Worm (Caenorhabditis elegans): Measurements from ENCODE around the gene sulp-4.

Gene sulp-4

ce11 chrV:11921229-11921628 is 46.1 kb downstream of the sulp-4 start:
- TF ChIP-seq blmp-1 (tag; optimal IDR thresholded peaks at IDR 0.05), result peak; percentile 15
- TF ChIP-seq ceh-82 (tag; optimal IDR thresholded peaks at IDR 0.05), result peak in 1 of 3 experiments; percentile 2
- peak in 1 of 2 experiments; percentile 60 for TF ChIP-seq mdl-1 (tag; optimal IDR thresholded peaks at IDR 0.05)
- no peak for TF ChIP-seq ztf-4 (tag; optimal IDR thresholded peaks at IDR 0.05)
- peak; percentile 16 to 52 for TF ChIP-seq lin-35 (GFP tag; optimal IDR thresholded peaks at IDR 0.05)
- TF ChIP-seq ceh-8 (GFP tag; optimal IDR thresholded peaks at IDR 0.05), result no peak
- peak; percentile 6 for TF ChIP-seq tbx-2 (tag; optimal IDR thresholded peaks at IDR 0.05)
- TF ChIP-seq nhr-71 (tag; optimal IDR thresholded peaks at IDR 0.05), result peak; percentile 2
- no peak for TF ChIP-seq ces-1 (GFP tag; optimal IDR thresholded peaks at IDR 0.05)
- TF ChIP-seq lsy-2 (tag; optimal IDR thresholded peaks at IDR 0.05), result peak in 1 of 2 experiments; percentile 23
- peak; percentile 33; the same call in 1 of the 2 replicates for TF ChIP-seq nhr-19 (GFP tag; conservative IDR thresholded peaks at IDR 0.05)
- peak; percentile 68 for TF ChIP-seq lin-14 (GFP tag; optimal IDR thresholded peaks at IDR 0.05)
- TF ChIP-seq C16A3.4 (tag; optimal IDR thresholded peaks at IDR 0.05), result peak; percentile 3
- TF ChIP-seq snu-23 (GFP tag; optimal IDR thresholded peaks at IDR 0.05), result peak; percentile 43
- peak in 1 of 3 experiments; percentile 1 for TF ChIP-seq dpl-1 (GFP tag; optimal IDR thresholded peaks at IDR 0.05)
- peak; percentile 13 for TF ChIP-seq nhr-85 (tag)
- TF ChIP-seq nhr-20 (tag; optimal IDR thresholded peaks at IDR 0.05), result peak; percentile 40
- no peak for TF ChIP-seq Y116A8C.19 (tag; optimal IDR thresholded peaks at IDR 0.05; ENCODE audit: borderline replicate concordance)
- peak in 1 of 6 experiments; percentile 37 for TF ChIP-seq elt-3 (tag; optimal IDR thresholded peaks at IDR 0.05)
- peak; percentile 2 for TF ChIP-seq unc-130 (tag; optimal IDR thresholded peaks at IDR 0.05)

DNA sequence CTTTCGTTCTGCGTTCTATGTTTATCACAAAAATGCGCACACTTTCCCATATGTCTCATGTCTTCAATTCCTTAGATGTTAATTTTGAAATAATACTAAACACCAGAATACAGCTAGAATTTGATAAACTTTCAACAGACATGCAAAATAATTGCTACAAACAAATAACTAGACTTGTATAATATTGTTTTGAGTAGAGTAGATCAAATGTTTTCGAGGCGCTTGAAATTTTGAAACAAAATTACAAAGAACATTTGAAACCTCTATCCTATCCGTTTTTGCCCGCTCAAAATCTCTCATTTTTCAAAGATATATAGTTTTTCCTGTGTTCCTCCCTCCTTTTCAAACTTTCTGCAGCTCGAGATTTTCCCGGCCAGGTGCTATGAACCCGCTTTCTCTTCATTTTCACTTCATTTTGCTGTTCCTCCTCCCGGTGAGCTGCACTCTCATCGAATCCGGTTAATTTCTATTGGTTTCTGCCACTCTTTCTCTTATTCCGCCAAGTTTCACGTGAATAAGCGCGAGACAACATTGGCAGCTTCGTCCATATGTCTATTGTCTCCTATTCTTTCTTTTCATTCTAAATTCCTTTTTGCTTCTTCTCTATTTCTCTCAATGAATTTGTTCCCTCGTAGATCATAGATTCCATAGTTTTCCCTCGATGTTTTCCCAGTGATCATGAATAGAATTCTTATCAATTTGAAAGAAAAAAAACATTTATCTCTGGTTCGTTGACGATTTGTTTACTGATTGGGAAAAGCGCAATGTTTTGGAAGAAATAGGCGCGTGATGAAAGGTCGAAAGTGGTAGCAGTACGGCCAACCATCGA is 46.7 kb downstream of the sulp-4 start:
- TF ChIP-seq aly-2 (tag; optimal IDR thresholded peaks at IDR 0.05) (no peak), ceh-63 (GFP tag; optimal IDR thresholded peaks at IDR 0.05) (no peak), lin-35 (GFP tag; optimal IDR thresholded peaks at IDR 0.05) (peak in 1 of 2 experiments; percentile 40), tlp-1 (tag; optimal IDR thresholded peaks at IDR 0.05) (no peak), unc-98 (GFP tag; IDR thresholded peaks at IDR 0.05) (no peak), nhr-90 (tag; optimal IDR thresholded peaks at IDR 0.05; ENCODE audit: poor library complexity) (no peak), fkh-10 (GFP tag; optimal IDR thresholded peaks at IDR 0.05) (no peak), nhr-85 (tag) (peak; percentile 34), nhr-12 (tag; optimal IDR thresholded peaks at IDR 0.05) (no peak), nhr-71 (tag; optimal IDR thresholded peaks at IDR 0.05) (peak; percentile 43), ama-1 (optimal IDR thresholded peaks at IDR 0.05) (no peak), elt-3 (tag; optimal IDR thresholded peaks at IDR 0.05) (peak in 1 of 6 experiments; percentile 71), hlh-17 (GFP tag; optimal IDR thresholded peaks at IDR 0.05; ENCODE audit: borderline replicate concordance) (no peak), mep-1 (tag; optimal IDR thresholded peaks at IDR 0.05) (peak; percentile 51), ceh-82 (tag; optimal IDR thresholded peaks at IDR 0.05) (no peak), efl-3 (GFP tag; optimal IDR thresholded peaks at IDR 0.05) (no peak), jun-1 (tag; optimal IDR thresholded peaks at IDR 0.05) (no peak), zag-1 (tag; optimal IDR thresholded peaks at IDR 0.05) (no peak), fkh-8 (tag; optimal IDR thresholded peaks at IDR 0.05) (no peak), isw-1 (GFP tag; IDR thresholded peaks at IDR 0.05) (no peak), irx-1 (tag; optimal IDR thresholded peaks at IDR 0.05) (no peak), alr-1 (tag; optimal IDR thresholded peaks at IDR 0.05; ENCODE audit: borderline replicate concordance) (no peak), mef-2 (tag; optimal IDR thresholded peaks at IDR 0.05) (no peak), nhr-11 (tag; optimal IDR thresholded peaks at IDR 0.05) (no peak), dpl-1 (GFP tag; optimal IDR thresholded peaks at IDR 0.05) (no peak), hlh-4 (tag; optimal IDR thresholded peaks at IDR 0.05) (no peak), snu-23 (GFP tag; optimal IDR thresholded peaks at IDR 0.05) (peak; percentile 28), ztf-4 (tag; optimal IDR thresholded peaks at IDR 0.05) (no peak), nhr-20 (tag; optimal IDR thresholded peaks at IDR 0.05) (peak; percentile 28), unc-62 (GFP tag; optimal IDR thresholded peaks at IDR 0.05) (no peak), ztf-11 (tag; optimal IDR thresholded peaks at IDR 0.05) (no peak), F16B12.6 (tag; optimal IDR thresholded peaks at IDR 0.05) (no peak), lsy-2 (tag; optimal IDR thresholded peaks at IDR 0.05) (peak; percentile 8 to 60), pqm-1 (tag; optimal IDR thresholded peaks at IDR 0.05) (no peak), unc-130 (tag; optimal IDR thresholded peaks at IDR 0.05) (no peak), nhr-76 (tag; optimal IDR thresholded peaks at IDR 0.05) (no peak), lir-3 (tag; optimal IDR thresholded peaks at IDR 0.05; ENCODE audit: poor library complexity) (no peak), nhr-19 (GFP tag; conservative IDR thresholded peaks at IDR 0.05) (no peak), blmp-1 (tag; optimal IDR thresholded peaks at IDR 0.05) (peak; percentile 56), Y116A8C.19 (tag; optimal IDR thresholded peaks at IDR 0.05; ENCODE audit: borderline replicate concordance) (no peak), tbx-2 (tag; optimal IDR thresholded peaks at IDR 0.05) (peak; percentile 7)

Measured in whole organism, L1 larva.